Fruit fly (Drosophila melanogaster): ENCODE results near the gene CG18599.

The CG18599 gene

DNA sequence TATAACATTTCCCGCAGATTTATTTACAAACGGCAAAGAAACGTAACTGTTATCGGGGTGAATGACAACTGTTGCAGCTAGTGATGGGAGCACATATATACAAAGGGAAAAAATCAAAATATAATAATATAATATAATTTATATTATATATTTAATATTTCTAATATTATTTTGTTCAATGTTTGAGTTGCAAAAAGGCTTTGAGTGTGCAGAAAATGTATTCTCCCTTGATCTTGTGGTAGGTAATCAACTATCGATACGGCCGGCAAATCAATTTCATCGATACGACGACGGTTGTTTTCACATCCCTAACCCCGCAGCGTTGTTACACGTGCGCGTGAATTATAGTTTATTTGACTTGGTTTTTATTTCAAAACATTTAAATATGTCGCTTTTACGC is 44.2 kb upstream of the CG18599 start, which contains the start of the genes mTerf5 and Non3 (continued):
- peak; percentile 68 for TF ChIP-seq CG9817 (tag; optimal IDR thresholded peaks at IDR 0.05)
- no peak for TF ChIP-seq Dfd (GFP tag; optimal IDR thresholded peaks at IDR 0.05)
- no peak for TF ChIP-seq Elba2 (GFP tag; optimal IDR thresholded peaks at IDR 0.05)
- peak; percentile 17 for TF ChIP-seq CG16815 (GFP tag; optimal IDR thresholded peaks at IDR 0.05)
- TF ChIP-seq CG3838 (GFP tag; optimal IDR thresholded peaks at IDR 0.05) = no peak
- TF ChIP-seq B-H1 (GFP tag; IDR thresholded peaks at IDR 0.05) = no peak
- no peak for TF ChIP-seq org-1 (GFP tag; optimal IDR thresholded peaks at IDR 0.05)
- TF ChIP-seq cg (GFP tag; optimal IDR thresholded peaks at IDR 0.05) = no peak
- TF ChIP-seq bigmax (GFP tag; optimal IDR thresholded peaks at IDR 0.05) = no peak
- TF ChIP-seq zen2 (GFP tag; IDR thresholded peaks at IDR 0.05; ENCODE audit: partially characterized antibody) = peak; percentile 83; the same call in 2 of the 3 replicates
- peak; percentile 83 for TF ChIP-seq hbn (GFP tag; IDR thresholded peaks at IDR 0.05; ENCODE audit: partially characterized antibody)
- no peak for TF ChIP-seq Trl (optimal IDR thresholded peaks at IDR 0.05)
- TF ChIP-seq Trl (GFP tag; optimal IDR thresholded peaks at IDR 0.05) = no peak
- TF ChIP-seq insv (GFP tag; optimal IDR thresholded peaks at IDR 0.05) = peak in 1 of 2 experiments; percentile 26
- peak; percentile 37; the same call in 1 of the 3 replicates for TF ChIP-seq Optix (GFP tag; IDR thresholded peaks at IDR 0.05)
- peak; percentile 46; the same call in 1 of the 3 replicates for TF ChIP-seq ci (GFP tag; IDR thresholded peaks at IDR 0.05)
- TF ChIP-seq Rx (GFP tag; IDR thresholded peaks at IDR 0.05) = no peak
- peak; percentile 76 for TF ChIP-seq CG17829 (tag; optimal IDR thresholded peaks at IDR 0.05)
- no peak for TF ChIP-seq emc (GFP tag; optimal IDR thresholded peaks at IDR 0.05)
- peak; percentile 77 for TF ChIP-seq CG34422 (GFP tag; IDR thresholded peaks at IDR 0.05)
- no peak for TF ChIP-seq dati (GFP tag; IDR thresholded peaks at IDR 0.05)
- no peak for TF ChIP-seq p53 (GFP tag; optimal IDR thresholded peaks at IDR 0.05)
- TF ChIP-seq CG4282 (GFP tag; optimal IDR thresholded peaks at IDR 0.05) = no peak
- TF ChIP-seq inv (GFP tag; IDR thresholded peaks at IDR 0.05; ENCODE audit: partially characterized antibody) = peak; percentile 85
- TF ChIP-seq dmrt11E (tag; optimal IDR thresholded peaks at IDR 0.05) = peak; percentile 65
- peak; percentile 61 for TF ChIP-seq CG8388 (GFP tag; optimal IDR thresholded peaks at IDR 0.05)
- no peak for TF ChIP-seq ftz-f1 (GFP tag; optimal IDR thresholded peaks at IDR 0.05)
- TF ChIP-seq D (optimal IDR thresholded peaks at IDR 0.05) = no peak
- no peak for TF ChIP-seq D (GFP tag; optimal IDR thresholded peaks at IDR 0.05)
- no peak for TF ChIP-seq gce (GFP tag; IDR thresholded peaks at IDR 0.05)
- TF ChIP-seq Blimp-1 (GFP tag; optimal IDR thresholded peaks at IDR 0.05) = peak; percentile 54
- peak; percentile 68; the same call in 1 of the 3 replicates for TF ChIP-seq mld (GFP tag; IDR thresholded peaks at IDR 0.05; ENCODE audit: partially characterized antibody)
- TF ChIP-seq CG13296 (GFP tag; optimal IDR thresholded peaks at IDR 0.05) = peak; percentile 68
- TF ChIP-seq yki (optimal IDR thresholded peaks at IDR 0.05) = no peak
- no peak for TF ChIP-seq CG10959 (GFP tag; IDR thresholded peaks at IDR 0.05)
- peak; percentile 51 for TF ChIP-seq CG17328 (GFP tag; IDR thresholded peaks at IDR 0.05)
- TF ChIP-seq Nf-YB (GFP tag; optimal IDR thresholded peaks at IDR 0.05) = peak; percentile 29
- no peak for TF ChIP-seq CG7745 (tag; optimal IDR thresholded peaks at IDR 0.05)
- peak; percentile 88 for TF ChIP-seq CG2116 (GFP tag; optimal IDR thresholded peaks at IDR 0.05)
- TF ChIP-seq toy (GFP tag; IDR thresholded peaks at IDR 0.05) = no peak
- peak; percentile 91; the same call in 3 of the 4 replicates for TF ChIP-seq chinmo (GFP tag; IDR thresholded peaks at IDR 0.05; ENCODE audit: partially characterized antibody)
- no peak for TF ChIP-seq CG10462 (GFP tag; optimal IDR thresholded peaks at IDR 0.05)
- TF ChIP-seq esg (GFP tag; conservative IDR thresholded peaks at IDR 0.05) = peak; percentile 55
- peak; percentile 90 for TF ChIP-seq unc-4 (GFP tag; IDR thresholded peaks at IDR 0.05; ENCODE audit: partially characterized antibody)
- no peak for TF ChIP-seq Hmx (GFP tag; optimal IDR thresholded peaks at IDR 0.05)
- TF ChIP-seq CG12071 (GFP tag; optimal IDR thresholded peaks at IDR 0.05) = no peak
- TF ChIP-seq croc (GFP tag; conservative IDR thresholded peaks at IDR 0.05) = no peak; the same call in 2 of the 3 replicates
- TF ChIP-seq CG31224 (GFP tag; IDR thresholded peaks at IDR 0.05) = no peak
- peak; percentile 27 for TF ChIP-seq Vsx1 (GFP tag; optimal IDR thresholded peaks at IDR 0.05)
- TF ChIP-seq CG11695 (GFP tag; IDR thresholded peaks at IDR 0.05) = no peak; the same call in 2 of the 3 replicates
- peak; percentile 66 for TF ChIP-seq vvl (GFP tag; IDR thresholded peaks at IDR 0.05)
- TF ChIP-seq Bdp1 (GFP tag; optimal IDR thresholded peaks at IDR 0.05) = peak; percentile 12

Measured in whole organism, embryonic.